Worm (Caenorhabditis elegans) whole organism, midembryonic: ENCODE data around the gene F59B2.13.

ENCODE experiments used
- T22C8.4 ChIP-seq: fragments of 200-800 bp; sonication (Bioruptor generic); IDR thresholded peaks from 2 replicates; pipeline ENCODE4 v1.3.6; 2022; ENCODE audit warnings: missing genetic modification characterization, missing compliant biosample characterization
- cog-1 ChIP-seq: sonication (generic microtip); optimal IDR thresholded peaks from 2 replicates; lab custom pipeline; 2016; ENCODE audit warnings: missing genetic modification characterization, missing compliant biosample characterization
- flt-1 ChIP-seq: fragments of 200-800 bp; sonication (Bioruptor generic); IDR thresholded peaks from 2 replicates; pipeline ENCODE4 v1.3.6; 2022; ENCODE audit warnings: missing genetic modification characterization, missing compliant biosample characterization
- klf-2 ChIP-seq: fragments of 200-800 bp; sonication (Bioruptor generic); conservative IDR thresholded peaks from 2 replicates; pipeline ENCODE4 v1.3.6; 2022; ENCODE audit warnings: missing genetic modification reagents, missing genetic modification characterization, missing compliant biosample characterization
- med-1 ChIP-seq: sonication (generic microtip); optimal IDR thresholded peaks from 2 replicates; lab custom pipeline; 2017; ENCODE audit warnings: missing genetic modification characterization, mild to moderate bottlenecking, missing compliant biosample characterization, antibody characterized with exemption, missing genetic modification reagents; ENCODE audit not compliant: insufficient read depth
- ref-1 ChIP-seq: fragments of 200-800 bp; sonication (Bioruptor generic); conservative IDR thresholded peaks from 2 replicates; pipeline ENCODE4 v1.3.6; 2022; ENCODE audit warnings: missing genetic modification reagents, missing genetic modification characterization, missing compliant biosample characterization
- tab-1 ChIP-seq: fragments of 200-800 bp; sonication (Bioruptor generic); IDR thresholded peaks from 2 replicates; pipeline ENCODE4 v1.3.6; 2022; ENCODE audit warnings: missing genetic modification characterization, missing compliant biosample characterization
- ztf-23 ChIP-seq: fragments of 200-800 bp; sonication (Bioruptor generic); IDR thresholded peaks from 2 replicates; pipeline ENCODE4 v1.3.6; 2022; ENCODE audit warnings: missing genetic modification reagents, missing genetic modification characterization, missing compliant biosample characterization
- ztf-29 ChIP-seq: fragments of 200-800 bp; sonication (Bioruptor generic); IDR thresholded peaks from 2 replicates; pipeline ENCODE4 v1.3.6; 2022; ENCODE audit warnings: missing genetic modification reagents, missing genetic modification characterization, missing compliant biosample characterization

Gene F59B2.13

DNA sequence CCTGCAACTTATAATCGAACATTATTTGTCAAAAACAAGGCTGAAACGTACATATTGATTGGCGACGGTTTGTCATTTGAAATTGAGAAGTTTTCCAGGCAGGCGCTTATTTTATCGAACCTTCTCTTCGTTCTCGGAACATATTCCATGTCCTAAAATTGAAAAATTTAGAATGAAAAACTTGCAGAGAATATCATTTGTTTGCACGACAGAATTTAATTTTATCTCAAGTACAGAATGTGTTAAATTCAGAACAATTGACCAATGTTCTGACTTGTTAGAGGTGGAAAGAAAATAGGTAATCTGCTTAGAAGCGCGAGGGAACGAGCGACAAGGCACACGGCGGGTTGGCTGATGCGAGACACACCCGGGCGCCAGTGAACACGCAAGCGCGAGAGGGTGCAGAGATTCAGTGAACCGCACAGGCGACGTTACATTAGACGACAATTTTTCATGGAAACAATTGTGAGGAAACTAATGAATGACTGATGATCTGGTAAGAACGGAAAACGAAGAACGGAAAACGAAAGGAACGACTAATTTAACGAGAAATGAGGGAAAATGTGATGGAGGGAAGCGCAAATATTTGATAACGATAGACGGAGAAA is 25.6 kb upstream of the F59B2.13 start:
- TF ChIP-seq ztf-29 (GFP tag; lab: Robert Waterston, UW) (0 out of 2 replicates have a peak, but pooled peaks have one; percentile 18), klf-2 (GFP tag; lab: Robert Waterston, UW) (peak; percentile 38; the same call in 1 of the 2 replicates), T22C8.4 (GFP tag; lab: Robert Waterston, UW) (no peak)

DNA sequence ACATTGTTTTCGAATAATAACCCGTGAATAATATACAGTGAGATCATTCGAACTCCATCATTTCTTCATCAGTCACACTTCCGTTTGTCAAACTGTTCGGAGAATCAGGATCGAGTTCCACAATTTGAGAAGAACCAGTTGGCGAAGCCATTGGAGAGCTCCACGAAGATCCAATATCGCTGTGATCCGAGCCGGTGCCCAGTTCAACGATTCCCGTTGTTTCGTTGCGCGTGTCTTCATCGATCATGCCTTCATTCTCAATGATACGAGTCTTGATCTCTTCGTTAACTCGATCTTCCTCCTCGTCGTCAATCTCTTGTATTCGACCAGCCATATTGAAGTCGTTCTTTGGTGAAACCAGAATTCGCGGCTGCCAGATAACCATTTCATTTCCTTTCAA is 24.9 kb upstream of the F59B2.13 start:
- no peak for TF ChIP-seq cog-1 (tag; lab: Kevin White, UChicago)
- TF ChIP-seq ref-1 (GFP tag; lab: Robert Waterston, UW), result no peak

DNA sequence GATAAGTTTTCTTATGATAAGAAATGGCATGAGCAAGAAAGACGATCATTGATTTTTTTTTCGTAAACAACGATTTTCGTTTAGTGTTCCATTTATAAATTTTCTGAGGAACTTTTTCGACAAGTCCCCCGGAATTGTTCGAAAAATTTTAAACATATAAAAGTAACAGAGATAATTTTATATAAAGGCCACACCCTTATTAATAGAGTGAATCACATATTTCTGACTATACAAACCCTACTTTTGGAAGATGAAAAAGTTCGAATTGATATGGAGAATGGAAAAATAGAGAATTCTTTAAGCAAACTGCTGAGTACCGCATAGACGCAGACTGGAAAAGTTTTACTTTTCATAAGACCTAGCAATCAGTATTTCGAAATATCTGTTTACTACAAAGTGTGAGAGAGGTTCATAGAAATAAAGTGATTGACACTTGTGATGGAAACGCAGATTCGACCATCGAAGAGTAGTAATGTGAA is 24.3 kb upstream of the F59B2.13 start:
- TF ChIP-seq ref-1 (GFP tag; lab: Robert Waterston, UW), result no peak
- no peak for TF ChIP-seq ztf-29 (GFP tag; lab: Robert Waterston, UW)
- no peak for TF ChIP-seq med-1 (GFP tag; lab: Kevin White, UChicago)
- no peak for TF ChIP-seq cog-1 (tag; lab: Kevin White, UChicago)
- TF ChIP-seq tab-1, result no peak
- no peak for TF ChIP-seq klf-2 (GFP tag; lab: Robert Waterston, UW)
- no peak for TF ChIP-seq ztf-23
- TF ChIP-seq flt-1 (GFP tag; lab: Robert Waterston, UW), result no peak
- no peak for TF ChIP-seq T22C8.4 (GFP tag; lab: Robert Waterston, UW)

DNA sequence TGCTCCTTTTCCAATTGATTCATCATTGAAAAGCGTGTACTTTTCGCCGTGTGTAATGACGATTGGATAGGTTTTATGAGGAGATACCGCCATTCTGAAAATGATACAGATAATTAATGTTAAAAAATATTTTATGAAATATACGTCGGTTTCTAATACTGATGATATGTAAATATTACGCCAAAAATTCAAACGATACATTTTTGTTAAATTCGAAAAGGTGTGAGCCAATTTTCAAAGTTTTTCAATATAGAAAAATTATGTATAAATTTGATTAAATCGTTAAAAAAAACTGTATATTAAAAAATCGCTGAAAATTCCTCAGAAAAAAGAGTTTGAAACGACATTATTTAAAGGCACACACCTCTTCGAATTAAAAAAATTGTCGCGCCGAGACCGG is 23.7 kb upstream of the F59B2.13 start, which contains the start of gene ikke-1:
ikke-1 (minus strand) TSS at position 101 of the 400 bp plus-strand sequence.
- TF ChIP-seq ztf-29 (GFP tag; lab: Robert Waterston, UW) (no peak), tab-1 (no peak), flt-1 (GFP tag; lab: Robert Waterston, UW) (no peak), ztf-23 (no peak), cog-1 (tag; lab: Kevin White, UChicago) (no peak), T22C8.4 (GFP tag; lab: Robert Waterston, UW) (no peak), ref-1 (GFP tag; lab: Robert Waterston, UW) (no peak), klf-2 (GFP tag; lab: Robert Waterston, UW) (no peak)

DNA sequence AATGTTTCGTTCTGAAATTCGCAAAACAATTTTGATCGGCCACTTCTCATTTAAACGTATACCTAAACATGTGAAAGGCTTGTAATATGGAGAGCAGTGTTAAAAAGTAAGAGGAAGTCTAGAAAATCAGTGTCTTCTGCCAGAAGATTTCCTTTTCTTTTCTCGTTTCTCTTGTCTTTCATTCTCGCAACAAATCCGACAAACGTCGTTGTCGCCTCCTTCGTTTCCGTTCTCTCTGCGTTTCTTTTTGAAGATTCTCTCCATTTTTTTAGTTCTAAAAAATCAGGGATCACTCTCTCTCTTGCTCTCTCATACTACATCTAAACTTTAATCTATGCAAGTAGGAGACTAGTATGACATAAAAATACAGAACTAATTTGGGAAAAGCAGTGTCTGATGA is 20.4 kb upstream of the F59B2.13 start:
- no peak for TF ChIP-seq med-1 (GFP tag; lab: Kevin White, UChicago)
- no peak for TF ChIP-seq flt-1 (GFP tag; lab: Robert Waterston, UW)
- no peak for TF ChIP-seq klf-2 (GFP tag; lab: Robert Waterston, UW)
- no peak for TF ChIP-seq cog-1 (tag; lab: Kevin White, UChicago)
- TF ChIP-seq ztf-23, result no peak
- TF ChIP-seq ztf-29 (GFP tag; lab: Robert Waterston, UW), result no peak
- TF ChIP-seq T22C8.4 (GFP tag; lab: Robert Waterston, UW), result no peak
- TF ChIP-seq tab-1, result no peak
- TF ChIP-seq ref-1 (GFP tag; lab: Robert Waterston, UW), result no peak

- TF ChIP-seq klf-2 (GFP tag; lab: Robert Waterston, UW), result no peak
- no peak for TF ChIP-seq med-1 (GFP tag; lab: Kevin White, UChicago)
- TF ChIP-seq cog-1 (tag; lab: Kevin White, UChicago), result no peak
- no peak for TF ChIP-seq ztf-29 (GFP tag; lab: Robert Waterston, UW)
- TF ChIP-seq T22C8.4 (GFP tag; lab: Robert Waterston, UW), result no peak
- no peak for TF ChIP-seq ztf-23
- no peak for TF ChIP-seq tab-1
- no peak for TF ChIP-seq flt-1 (GFP tag; lab: Robert Waterston, UW)
- no peak for TF ChIP-seq ref-1 (GFP tag; lab: Robert Waterston, UW)
Measured at ce11 chrIII:9045838-9046237, 19.0 kb upstream of the F59B2.13 start, which contains the start of gene R107.2. R107.2 (minus strand) TSS chrIII:9045938.

- no peak for TF ChIP-seq ztf-29 (GFP tag; lab: Robert Waterston, UW)
- TF ChIP-seq med-1 (GFP tag; lab: Kevin White, UChicago), result no peak
- no peak for TF ChIP-seq klf-2 (GFP tag; lab: Robert Waterston, UW)
- TF ChIP-seq flt-1 (GFP tag; lab: Robert Waterston, UW), result no peak
- TF ChIP-seq tab-1, result no peak
- no peak for TF ChIP-seq cog-1 (tag; lab: Kevin White, UChicago)
- TF ChIP-seq T22C8.4 (GFP tag; lab: Robert Waterston, UW), result no peak
Measured at ce11 chrIII:9043200-9043599, 16.3 kb upstream of the F59B2.13 start, which contains the start of gene nac-2. nac-2 (minus strand) TSS chrIII:9043300.

DNA sequence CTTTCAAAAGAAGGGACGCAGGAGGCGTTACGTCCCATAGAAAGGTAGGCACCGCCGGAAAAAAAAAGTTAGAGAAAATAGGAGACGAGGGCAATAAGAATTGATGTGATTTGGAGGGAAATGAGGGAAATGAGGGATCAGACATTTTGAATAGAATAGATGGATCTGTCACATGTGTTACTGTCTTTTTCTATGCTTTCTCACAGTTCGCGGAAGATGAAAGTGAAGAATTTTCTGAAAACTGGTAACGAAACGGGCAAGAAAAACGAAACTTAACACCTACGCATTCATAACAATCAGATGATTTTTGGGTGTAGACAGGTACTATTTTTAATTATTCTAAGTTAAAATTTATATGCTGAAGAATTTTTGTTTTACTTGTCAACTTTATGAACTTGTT is 10.8 kb upstream of the F59B2.13 start, which contains the start of gene R107.9:
R107.9 (plus strand) TSS at position 301 of the 400 bp plus-strand sequence.
- TF ChIP-seq ref-1 (GFP tag; lab: Robert Waterston, UW) (no peak), flt-1 (GFP tag; lab: Robert Waterston, UW) (no peak), med-1 (GFP tag; lab: Kevin White, UChicago) (no peak), ztf-29 (GFP tag; lab: Robert Waterston, UW) (no peak), tab-1 (no peak), T22C8.4 (GFP tag; lab: Robert Waterston, UW) (no peak)

DNA sequence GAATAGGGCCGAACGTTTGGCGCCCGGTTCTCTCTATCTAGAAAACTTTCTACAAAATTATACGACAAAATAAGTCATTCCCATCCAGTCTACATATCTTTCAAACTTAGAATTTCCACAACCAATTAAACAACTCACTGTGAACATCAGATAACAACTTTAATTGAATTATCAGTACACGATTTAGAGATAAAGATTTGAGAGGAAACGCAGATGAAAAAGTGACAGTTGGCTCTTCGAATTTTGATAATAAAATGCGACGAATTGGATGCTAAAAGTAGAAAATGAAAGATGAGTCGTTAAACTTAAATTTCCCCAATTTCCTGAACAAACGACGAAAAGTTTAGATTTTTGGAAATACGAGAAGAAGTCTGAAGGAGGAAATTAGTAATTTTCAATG is 8.2 kb upstream of the F59B2.13 start:
- no peak for TF ChIP-seq flt-1 (GFP tag; lab: Robert Waterston, UW)
- TF ChIP-seq cog-1 (tag; lab: Kevin White, UChicago), result no peak
- TF ChIP-seq med-1 (GFP tag; lab: Kevin White, UChicago), result no peak
- no peak for TF ChIP-seq T22C8.4 (GFP tag; lab: Robert Waterston, UW)
- no peak for TF ChIP-seq klf-2 (GFP tag; lab: Robert Waterston, UW)
- TF ChIP-seq ztf-23, result no peak
- no peak for TF ChIP-seq ztf-29 (GFP tag; lab: Robert Waterston, UW)
